Worm (Caenorhabditis elegans) whole organism, L3 larva: ENCODE measurements around the gene ctf-4.

ENCODE experiments used
- R02D3.7 ChIP-seq: fragments of 150-350 bp; optimal IDR thresholded peaks from 2 replicates; lab custom pipeline; 2014; ENCODE audit warnings: missing biosample characterization, missing genetic modification characterization
- ZK546.5 ChIP-seq: sonication (generic microtip); optimal IDR thresholded peaks from 2 replicates; lab custom pipeline; 2017; ENCODE audit warnings: missing biosample characterization, missing genetic modification characterization
- aly-2 ChIP-seq: fragments of 150-350 bp; optimal IDR thresholded peaks from 2 replicates; lab custom pipeline; 2014; ENCODE audit warnings: missing biosample characterization, missing genetic modification characterization
- ama-1 ChIP-seq: fragments of 150-350 bp; optimal IDR thresholded peaks from 2 replicates; lab custom pipeline; 2018
- ceh-28 ChIP-seq: fragments of 150-350 bp; optimal IDR thresholded peaks from 2 replicates; lab custom pipeline; 2014; ENCODE audit warnings: missing biosample characterization, missing genetic modification reagents, missing genetic modification characterization
- ceh-82 ChIP-seq: fragments of 150-350 bp; optimal IDR thresholded peaks from 2 replicates; lab custom pipeline; 2014; ENCODE audit warnings: missing biosample characterization, missing genetic modification characterization
- ceh-9 ChIP-seq: sonication (generic microtip); optimal IDR thresholded peaks from 2 replicates; lab custom pipeline; 2018; ENCODE audit warnings: missing biosample characterization, missing genetic modification characterization
- daf-12 ChIP-seq: fragments of 150-350 bp; optimal IDR thresholded peaks from 2 replicates; lab custom pipeline; 2014; ENCODE audit warnings: missing biosample characterization, missing genetic modification reagents, missing genetic modification characterization
- egl-27 ChIP-seq: sonication (generic microtip); optimal IDR thresholded peaks from 4 replicates; lab custom pipeline; 2017; ENCODE audit warnings: missing biosample characterization, missing genetic modification reagents, missing genetic modification characterization
- egl-5 ChIP-seq: fragments of 150-350 bp; optimal IDR thresholded peaks from 2 replicates; lab custom pipeline; 2017; ENCODE audit warnings: missing biosample characterization, missing genetic modification reagents, missing genetic modification characterization, inconsistent platforms
- elt-1 ChIP-seq: fragments of 150-350 bp; optimal IDR thresholded peaks from 2 replicates; lab custom pipeline; 2014; ENCODE audit warnings: missing biosample characterization, missing genetic modification characterization
- elt-2 ChIP-seq: sonication (generic microtip); optimal IDR thresholded peaks from 2 replicates; lab custom pipeline; 2016; ENCODE audit warnings: missing genetic modification reagents, mild to moderate bottlenecking, missing genetic modification characterization, missing compliant biosample characterization
- elt-3 ChIP-seq, 3 experiments: fragments of 150-350 bp in 1 of 3; sonication (generic microtip) in 2 of 3; optimal IDR thresholded peaks; 2 replicates in 2 of 3; 4 replicates in 1 of 3; lab custom pipeline; 2014 to 2017; ENCODE audit warnings: missing biosample characterization in 3 of 3, missing genetic modification characterization in 3 of 3
- fkh-10 ChIP-seq: sonication (generic microtip); optimal IDR thresholded peaks from 2 replicates; lab custom pipeline; 2017; ENCODE audit warnings: missing biosample characterization, missing genetic modification reagents, missing genetic modification characterization
- fos-1 ChIP-seq: fragments of 150-350 bp; optimal IDR thresholded peaks from 2 replicates; lab custom pipeline; 2014; ENCODE audit warnings: missing biosample characterization, missing genetic modification characterization
- hmg-11 ChIP-seq: sonication (generic microtip); optimal IDR thresholded peaks from 2 replicates; lab custom pipeline; 2016; ENCODE audit warnings: missing genetic modification characterization, missing compliant biosample characterization
- jun-1 ChIP-seq: fragments of 150-350 bp; optimal IDR thresholded peaks from 2 replicates; lab custom pipeline; 2014; ENCODE audit warnings: missing biosample characterization, missing genetic modification reagents, missing genetic modification characterization
- lin-15B ChIP-seq: fragments of 150-350 bp; optimal IDR thresholded peaks from 2 replicates; lab custom pipeline; 2014; ENCODE audit warnings: missing biosample characterization, missing genetic modification characterization
- lin-39 ChIP-seq: fragments of 150-350 bp; optimal IDR thresholded peaks from 2 replicates; lab custom pipeline; 2018; ENCODE audit warnings: missing biosample characterization, missing genetic modification reagents, missing genetic modification characterization
- lsy-12 ChIP-seq: sonication (generic microtip); optimal IDR thresholded peaks from 2 replicates; lab custom pipeline; 2016; ENCODE audit warnings: mild to moderate bottlenecking, missing genetic modification characterization, missing compliant biosample characterization
- mdl-1 ChIP-seq: fragments of 150-350 bp; optimal IDR thresholded peaks from 2 replicates; lab custom pipeline; 2014; ENCODE audit warnings: missing biosample characterization, missing genetic modification characterization
- mml-1 ChIP-seq: fragments of 150-350 bp; sonication (generic microtip); optimal IDR thresholded peaks from 3 replicates; lab custom pipeline; 2014; ENCODE audit warnings: missing biosample characterization, missing genetic modification characterization
- nfya-1 ChIP-seq: sonication (generic microtip); optimal IDR thresholded peaks from 2 replicates; lab custom pipeline; 2017; ENCODE audit warnings: missing genetic modification characterization, mild to moderate bottlenecking, missing compliant biosample characterization, antibody characterized with exemption, moderate library complexity; ENCODE audit not compliant: insufficient read depth
- nhr-11 ChIP-seq: fragments of 150-350 bp; optimal IDR thresholded peaks from 2 replicates; lab custom pipeline; 2014; ENCODE audit warnings: missing biosample characterization, missing genetic modification characterization
- nhr-12 ChIP-seq: fragments of 150-350 bp; optimal IDR thresholded peaks from 2 replicates; lab custom pipeline; 2014; ENCODE audit warnings: missing biosample characterization, missing genetic modification characterization
- nhr-23 ChIP-seq: fragments of 150-350 bp; optimal IDR thresholded peaks from 2 replicates; lab custom pipeline; 2014; ENCODE audit warnings: missing biosample characterization, missing genetic modification reagents, missing genetic modification characterization
- nhr-237 ChIP-seq: fragments of 150-350 bp; optimal IDR thresholded peaks from 2 replicates; lab custom pipeline; 2014; ENCODE audit warnings: missing biosample characterization, missing genetic modification characterization
- nhr-25 ChIP-seq: sonication (generic microtip); optimal IDR thresholded peaks from 2 replicates; lab custom pipeline; 2017; ENCODE audit warnings: missing biosample characterization, missing genetic modification characterization
- nhr-43 ChIP-seq: sonication (generic microtip); optimal IDR thresholded peaks from 2 replicates; lab custom pipeline; 2016; ENCODE audit warnings: mild to moderate bottlenecking, missing genetic modification characterization, missing compliant biosample characterization; ENCODE audit not compliant: poor library complexity, severe bottlenecking
- nhr-76 ChIP-seq: fragments of 150-350 bp; sonication (generic microtip); optimal IDR thresholded peaks from 5 replicates; lab custom pipeline; 2014; ENCODE audit warnings: missing biosample characterization, missing genetic modification characterization
- nhr-77 ChIP-seq: fragments of 150-350 bp; optimal IDR thresholded peaks from 2 replicates; lab custom pipeline; 2014; ENCODE audit warnings: missing biosample characterization, missing genetic modification characterization
- pha-4 ChIP-seq: fragments of 150-350 bp; optimal IDR thresholded peaks from 2 replicates; lab custom pipeline; 2014; ENCODE audit warnings: missing biosample characterization, missing genetic modification reagents, missing genetic modification characterization
- pqm-1 ChIP-seq: fragments of 150-350 bp; optimal IDR thresholded peaks from 2 replicates; lab custom pipeline; 2017; ENCODE audit warnings: missing biosample characterization, missing genetic modification characterization, inconsistent platforms
- sea-2 ChIP-seq: fragments of 150-350 bp; sonication (generic microtip); optimal IDR thresholded peaks from 4 replicates; lab custom pipeline; 2014; ENCODE audit warnings: missing biosample characterization, missing genetic modification reagents, missing genetic modification characterization
- skn-1 ChIP-seq: fragments of 150-350 bp; optimal IDR thresholded peaks from 2 replicates; lab custom pipeline; 2014; ENCODE audit warnings: missing biosample characterization, missing genetic modification characterization
- snpc-4 ChIP-seq: fragments of 150-350 bp; optimal IDR thresholded peaks from 2 replicates; lab custom pipeline; 2014; ENCODE audit warnings: missing biosample characterization, missing genetic modification characterization
- tbx-2 ChIP-seq: sonication (generic microtip); optimal IDR thresholded peaks from 2 replicates; lab custom pipeline; 2016; ENCODE audit warnings: mild to moderate bottlenecking, missing genetic modification characterization, missing compliant biosample characterization
- unc-39 ChIP-seq: sonication (generic microtip); optimal IDR thresholded peaks from 4 replicates; lab custom pipeline; 2017; ENCODE audit warnings: missing biosample characterization, missing genetic modification characterization
- unc-62 ChIP-seq: fragments of 150-350 bp; sonication (generic microtip); optimal IDR thresholded peaks from 4 replicates; lab custom pipeline; 2014; ENCODE audit warnings: missing biosample characterization, missing genetic modification reagents, missing genetic modification characterization
- ztf-11 ChIP-seq: fragments of 150-350 bp; optimal IDR thresholded peaks from 2 replicates; lab custom pipeline; 2014; ENCODE audit warnings: missing biosample characterization, missing genetic modification characterization

The ctf-4 gene

ce11 chrV:11007651-11008050 is 42.3 kb upstream of the ctf-4 start:
- no peak for TF ChIP-seq aly-2 (tag; lab: Kevin White, UChicago)
- peak; percentile 80 for TF ChIP-seq elt-2 (tag; lab: Kevin White, UChicago)
- no peak for TF ChIP-seq ama-1 (lab: Kevin White, UChicago)
- peak; percentile 24 for TF ChIP-seq pqm-1
- TF ChIP-seq fos-1 (tag; lab: Kevin White, UChicago): no peak
- no peak for TF ChIP-seq snpc-4 (tag; lab: Kevin White, UChicago)
- no peak for TF ChIP-seq nfya-1 (tag; lab: Kevin White, UChicago)
- no peak for TF ChIP-seq egl-5
- TF ChIP-seq fkh-10 (GFP tag; lab: Kevin White, UChicago): no peak
- no peak for TF ChIP-seq tbx-2 (tag; lab: Kevin White, UChicago)
- TF ChIP-seq jun-1 (tag; lab: Kevin White, UChicago): peak; percentile 44

DNA sequence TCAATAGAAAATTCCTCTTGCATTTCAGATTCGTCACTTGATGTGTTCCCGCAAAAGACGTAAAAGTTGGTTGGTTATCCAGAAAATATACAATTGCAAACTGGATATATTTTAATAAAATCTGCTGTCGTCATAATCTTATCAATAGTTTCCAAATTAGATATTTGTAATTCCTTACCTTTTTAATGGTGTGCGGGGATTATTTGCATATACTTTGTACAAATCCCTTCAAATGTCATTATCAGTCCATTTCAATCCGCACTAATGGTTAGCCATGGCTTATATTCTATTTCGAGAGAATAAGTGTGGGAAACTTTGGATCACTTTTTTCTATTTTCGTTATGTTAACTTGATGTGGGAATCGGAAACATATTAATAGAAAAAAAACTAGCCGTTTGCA is 38.8 kb upstream of the ctf-4 start:
- TF ChIP-seq sea-2 (no peak), egl-27 (tag; lab: Kevin White, UChicago) (no peak), ztf-11 (tag; lab: Kevin White, UChicago) (no peak)

- no peak for TF ChIP-seq nhr-237 (tag; lab: Kevin White, UChicago)
- no peak for TF ChIP-seq R02D3.7
- no peak for TF ChIP-seq tbx-2 (tag; lab: Kevin White, UChicago)
- TF ChIP-seq lin-15B: no peak
- TF ChIP-seq elt-1 (tag; lab: Kevin White, UChicago): no peak
- TF ChIP-seq nhr-77: no peak
- no peak for TF ChIP-seq mml-1 (tag; lab: Kevin White, UChicago)
- TF ChIP-seq ceh-28 (tag; lab: Kevin White, UChicago): no peak
- no peak for TF ChIP-seq ztf-11 (tag; lab: Kevin White, UChicago)
- no peak for TF ChIP-seq hmg-11 (tag; lab: Kevin White, UChicago)
- no peak for TF ChIP-seq ceh-82 (tag; lab: Kevin White, UChicago)
- TF ChIP-seq nfya-1 (tag; lab: Kevin White, UChicago): no peak
- no peak for TF ChIP-seq nhr-25 (tag; lab: Kevin White, UChicago)
- no peak for TF ChIP-seq lsy-12 (tag; lab: Kevin White, UChicago)
- TF ChIP-seq elt-3 (tag; optimal IDR thresholded peaks at IDR 0.05; lab: Kevin White, UChicago): no peak
- no peak for TF ChIP-seq unc-39 (tag; lab: Kevin White, UChicago)
- TF ChIP-seq daf-12 (tag; lab: Kevin White, UChicago): no peak
- no peak for TF ChIP-seq nhr-12 (tag; lab: Kevin White, UChicago)
- no peak for TF ChIP-seq ZK546.5 (tag; lab: Kevin White, UChicago)
These were observed 37.1 kb upstream of the ctf-4 start, which contains the start of gene F53B7.4 for ce11 chrV:11002434-11002833. Gene F53B7.4, minus strand, starts transcription at chrV:11002534.

DNA sequence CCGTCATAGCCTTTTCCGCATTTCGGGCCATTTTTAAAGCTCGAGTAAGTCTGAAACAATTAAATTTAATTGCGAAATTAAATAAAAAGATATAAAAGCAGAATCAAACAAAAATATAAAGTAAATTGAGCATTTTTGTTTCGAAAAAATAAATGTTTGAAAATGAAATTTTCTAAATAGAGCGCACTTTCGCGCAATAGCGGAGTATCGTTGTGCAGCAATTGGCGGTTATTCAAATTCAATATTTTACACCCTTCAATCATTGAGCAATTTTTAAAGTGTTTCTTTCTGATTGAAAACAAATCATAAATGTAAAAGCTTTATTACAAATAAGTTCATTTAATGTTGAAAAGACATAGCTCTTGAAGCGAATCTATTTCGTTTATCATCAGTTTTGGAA is 35.3 kb upstream of the ctf-4 start, which contains the start of gene isy-1:
isy-1 (minus strand) TSS at position 50 of the 400 bp plus-strand sequence.
- TF ChIP-seq nhr-12 (tag; lab: Kevin White, UChicago): no peak
- no peak for TF ChIP-seq unc-62
- no peak for TF ChIP-seq ceh-9 (tag; lab: Kevin White, UChicago)
- peak; percentile 41 for TF ChIP-seq egl-5
- TF ChIP-seq fkh-10 (GFP tag; lab: Kevin White, UChicago): peak; percentile 22
- TF ChIP-seq daf-12 (tag; lab: Kevin White, UChicago): no peak
- TF ChIP-seq nhr-23: no peak
- peak; percentile 29 for TF ChIP-seq R02D3.7
- TF ChIP-seq hmg-11 (tag; lab: Kevin White, UChicago): no peak
- TF ChIP-seq elt-2 (tag; lab: Kevin White, UChicago): peak; percentile 18
- peak; percentile 87 for TF ChIP-seq snpc-4 (tag; lab: Kevin White, UChicago)
- no peak for TF ChIP-seq elt-3 (tag; optimal IDR thresholded peaks at IDR 0.05; lab: Kevin White, UChicago)
- no peak for TF ChIP-seq ama-1 (lab: Kevin White, UChicago)
- peak; percentile 81 for TF ChIP-seq nfya-1 (tag; lab: Kevin White, UChicago)
- TF ChIP-seq jun-1 (tag; lab: Kevin White, UChicago): no peak
- TF ChIP-seq nhr-11 (tag; lab: Kevin White, UChicago): no peak
- peak; percentile 95 for TF ChIP-seq lin-15B
- TF ChIP-seq mdl-1 (tag; lab: Kevin White, UChicago): no peak
- TF ChIP-seq pha-4 (tag; lab: Kevin White, UChicago): peak; percentile 94
- no peak for TF ChIP-seq skn-1 (tag; lab: Kevin White, UChicago)
- TF ChIP-seq nhr-76 (tag; lab: Kevin White, UChicago): no peak
- no peak for TF ChIP-seq unc-39 (tag; lab: Kevin White, UChicago)
- no peak for TF ChIP-seq lin-39
- peak; percentile 12 for TF ChIP-seq nhr-43 (tag; lab: Kevin White, UChicago)
- peak; percentile 45 for TF ChIP-seq nhr-25 (tag; lab: Kevin White, UChicago)
- TF ChIP-seq aly-2 (tag; lab: Kevin White, UChicago): no peak
